Fruit fly (Drosophila melanogaster): ENCODE data around the gene hoip.

Gene hoip

dm6 chr2L:9711107-9711585 is 11.6 kb downstream of the hoip start, which contains the start of gene CG4364 (continued):
- TF ChIP-seq jigr1 (GFP tag; IDR thresholded peaks at IDR 0.05), result no peak
- TF ChIP-seq CG1647 (GFP tag; optimal IDR thresholded peaks at IDR 0.05), result no peak
- TF ChIP-seq CG18599 (GFP tag; optimal IDR thresholded peaks at IDR 0.05), result no peak
- peak; percentile 77 for TF ChIP-seq Bgb (GFP tag; IDR thresholded peaks at IDR 0.05; ENCODE audit: partially characterized antibody)
- TF ChIP-seq hkb (optimal IDR thresholded peaks at IDR 0.05), result no peak
- TF ChIP-seq hkb (GFP tag; IDR thresholded peaks at IDR 0.05), result no peak
- TF ChIP-seq stwl (tag; optimal IDR thresholded peaks at IDR 0.05), result peak; percentile 85
- no peak for TF ChIP-seq CG17359 (tag; optimal IDR thresholded peaks at IDR 0.05)
- TF ChIP-seq CG10979 (tag; optimal IDR thresholded peaks at IDR 0.05), result no peak
- no peak for TF ChIP-seq lov (optimal IDR thresholded peaks at IDR 0.05)
- TF ChIP-seq lov (GFP tag; IDR thresholded peaks at IDR 0.05), result no peak
- TF ChIP-seq ato (GFP tag; IDR thresholded peaks at IDR 0.05; ENCODE audit: partially characterized antibody), result peak; percentile 44; the same call in 1 of the 2 replicates
- TF ChIP-seq cas (GFP tag; IDR thresholded peaks at IDR 0.05), result no peak
- TF ChIP-seq Ets65A (GFP tag), result no peak
- TF ChIP-seq YL-1 (GFP tag; optimal IDR thresholded peaks at IDR 0.05), result peak; percentile 73
- no peak for TF ChIP-seq CG17802 (tag; optimal IDR thresholded peaks at IDR 0.05)
- TF ChIP-seq CG15601 (tag; optimal IDR thresholded peaks at IDR 0.05), result peak; percentile 30
- no peak for TF ChIP-seq CG10654 (GFP tag; optimal IDR thresholded peaks at IDR 0.05)
- peak; percentile 58 for TF ChIP-seq BEAF-32 (GFP tag; optimal IDR thresholded peaks at IDR 0.05)
- TF ChIP-seq Dll (GFP tag; IDR thresholded peaks at IDR 0.05; ENCODE audit: partially characterized antibody), result peak; percentile 82
- no peak for TF ChIP-seq Dad (GFP tag; optimal IDR thresholded peaks at IDR 0.05)
- TF ChIP-seq CG8924 (tag; optimal IDR thresholded peaks at IDR 0.05), result no peak
- no peak for TF ChIP-seq prd (optimal IDR thresholded peaks at IDR 0.05)
- no peak for TF ChIP-seq prd (GFP tag; IDR thresholded peaks at IDR 0.05)
- no peak for TF ChIP-seq dmrt99B (tag; optimal IDR thresholded peaks at IDR 0.05)
- peak; percentile 57; the same call in 1 of the 2 replicates for TF ChIP-seq amos (GFP tag; IDR thresholded peaks at IDR 0.05; ENCODE audit: partially characterized antibody)
- TF ChIP-seq lab (GFP tag; optimal IDR thresholded peaks at IDR 0.05), result no peak
- no peak for TF ChIP-seq aop (GFP tag; IDR thresholded peaks at IDR 0.05)
- TF ChIP-seq CG10543 (GFP tag; optimal IDR thresholded peaks at IDR 0.05), result no peak
- TF ChIP-seq D19A (tag; optimal IDR thresholded peaks at IDR 0.05), result no peak
- TF ChIP-seq salm (tag; optimal IDR thresholded peaks at IDR 0.05), result no peak
- TF ChIP-seq tin (GFP tag; optimal IDR thresholded peaks at IDR 0.05), result no peak
- no peak for TF ChIP-seq peb (GFP tag; IDR thresholded peaks at IDR 0.05)
- no peak for TF ChIP-seq Optix (GFP tag; IDR thresholded peaks at IDR 0.05)
- TF ChIP-seq wor (GFP tag; IDR thresholded peaks at IDR 0.05), result no peak
- no peak for TF ChIP-seq lilli (GFP tag; optimal IDR thresholded peaks at IDR 0.05)
- no peak for TF ChIP-seq CG12744 (GFP tag; optimal IDR thresholded peaks at IDR 0.05)
- peak; percentile 80 for TF ChIP-seq bbx (GFP tag; IDR thresholded peaks at IDR 0.05; ENCODE audit: partially characterized antibody)
- TF ChIP-seq jumu (GFP tag; optimal IDR thresholded peaks at IDR 0.05), result no peak
- TF ChIP-seq CG12071 (GFP tag; optimal IDR thresholded peaks at IDR 0.05), result no peak
- TF ChIP-seq CG4854 (GFP tag; optimal IDR thresholded peaks at IDR 0.05), result no peak
- peak; percentile 69 for TF ChIP-seq CG10267 (tag; optimal IDR thresholded peaks at IDR 0.05)
- no peak for TF ChIP-seq Nf-YA (GFP tag; IDR thresholded peaks at IDR 0.05)
- no peak for TF ChIP-seq Atf-2 (GFP tag; optimal IDR thresholded peaks at IDR 0.05)
- TF ChIP-seq Ravus (GFP tag; IDR thresholded peaks at IDR 0.05), result no peak
- no peak for TF ChIP-seq CG12299 (tag; optimal IDR thresholded peaks at IDR 0.05)
- no peak for TF ChIP-seq schlank (tag; optimal IDR thresholded peaks at IDR 0.05)
- peak; percentile 63 for TF ChIP-seq MESR4 (GFP tag; optimal IDR thresholded peaks at IDR 0.05)
- peak; percentile 67 for TF ChIP-seq CG2116 (GFP tag; optimal IDR thresholded peaks at IDR 0.05)
- no peak for TF ChIP-seq CG1233 (GFP tag; optimal IDR thresholded peaks at IDR 0.05)
- no peak for TF ChIP-seq pros (GFP tag; optimal IDR thresholded peaks at IDR 0.05)

Measured in whole organism, embryonic.